Worm (Caenorhabditis elegans) whole organism, mixed stage, embryonic: ENCODE results near the gene str-12.

Source experiments
- blmp-1 ChIP-seq: fragments of 150-350 bp; optimal IDR thresholded peaks from 2 replicates; lab custom pipeline; 2014; ENCODE audit warnings: missing biosample characterization, missing genetic modification characterization
- ces-1 ChIP-seq: fragments of 150-350 bp; optimal IDR thresholded peaks from 2 replicates; lab custom pipeline; 2014; ENCODE audit warnings: missing biosample characterization, missing genetic modification reagents, missing genetic modification characterization
- lin-13 ChIP-seq: fragments of 150-350 bp; optimal IDR thresholded peaks from 2 replicates; lab custom pipeline; 2014; ENCODE audit warnings: missing biosample characterization, missing genetic modification characterization
- mls-2 ChIP-seq: sonication (generic microtip); optimal IDR thresholded peaks from 2 replicates; lab custom pipeline; 2016; ENCODE audit warnings: mild to moderate bottlenecking, missing genetic modification characterization, moderate library complexity, missing compliant biosample characterization

DNA sequence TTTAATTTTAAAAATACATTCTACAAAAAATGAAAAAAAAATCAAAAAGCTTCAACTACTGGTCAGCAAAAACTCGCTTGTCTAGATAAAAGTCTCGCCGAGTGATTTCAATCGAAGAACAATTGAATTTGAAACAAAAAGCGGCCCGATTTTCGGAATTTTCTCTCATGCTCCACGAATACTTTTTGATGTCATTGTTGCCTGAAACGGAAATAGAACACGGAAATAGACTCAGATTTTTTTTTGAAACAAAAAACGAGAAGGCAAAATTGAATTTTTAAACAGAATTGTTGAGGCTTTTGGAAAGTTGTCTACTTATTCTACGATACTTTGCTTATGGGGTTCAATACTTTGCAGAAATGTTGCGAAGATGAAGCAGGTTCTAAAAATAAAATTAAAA is 47.2 kb upstream of the str-12 start:
- no peak for TF ChIP-seq blmp-1 (tag; lab: Kevin White, UChicago)
- no peak for TF ChIP-seq lin-13 (tag; lab: Kevin White, UChicago)
- TF ChIP-seq ces-1 = no peak
- no peak for TF ChIP-seq mls-2 (tag; lab: Kevin White, UChicago)
